Worm (Caenorhabditis elegans): ENCODE data around the gene K02B7.3.

- TF ChIP-seq ceh-82 (tag; optimal IDR thresholded peaks at IDR 0.05) = no peak
- no peak for TF ChIP-seq nhr-12 (tag; optimal IDR thresholded peaks at IDR 0.05)
- no peak for TF ChIP-seq elt-2 (tag; optimal IDR thresholded peaks at IDR 0.05)
- no peak for TF ChIP-seq mml-1 (tag; optimal IDR thresholded peaks at IDR 0.05)
- TF ChIP-seq egl-27 (tag; optimal IDR thresholded peaks at IDR 0.05) = no peak
- no peak for TF ChIP-seq nhr-11 (tag; optimal IDR thresholded peaks at IDR 0.05)
- no peak for TF ChIP-seq ama-1 (optimal IDR thresholded peaks at IDR 0.05)
- TF ChIP-seq pha-4 (tag; optimal IDR thresholded peaks at IDR 0.05) = no peak
- TF ChIP-seq ceh-28 (tag; optimal IDR thresholded peaks at IDR 0.05) = no peak
- TF ChIP-seq nhr-237 (tag; optimal IDR thresholded peaks at IDR 0.05) = no peak
- TF ChIP-seq egl-5 (tag; optimal IDR thresholded peaks at IDR 0.05) = no peak
- TF ChIP-seq unc-62 (GFP tag; optimal IDR thresholded peaks at IDR 0.05) = no peak
These were observed 38.3 kb upstream of the K02B7.3 start, which contains the start of gene glna-1 for ce11 chrII:14733424-14733823.

Measured in whole organism, L3 larva.